Worm (Caenorhabditis elegans) whole organism, mixed stage, embryonic: ENCODE data around the gene C18D11.7.

Experiments used
- M03D4.4 ChIP-seq: sonication (generic microtip); optimal IDR thresholded peaks from 2 replicates; lab custom pipeline; 2017; ENCODE audit warnings: mild to moderate bottlenecking, missing genetic modification characterization, missing compliant biosample characterization
- bed-3 ChIP-seq: fragments of 200-800 bp; sonication (Bioruptor generic); optimal IDR thresholded peaks from 3 replicates; lab custom pipeline; 2018; ENCODE audit warnings: mild to moderate bottlenecking, missing genetic modification characterization, moderate library complexity, missing compliant biosample characterization
- blmp-1 ChIP-seq: fragments of 150-350 bp; optimal IDR thresholded peaks from 2 replicates; lab custom pipeline; 2014; ENCODE audit warnings: missing biosample characterization, missing genetic modification characterization
- ceh-39 ChIP-seq: fragments of 150-350 bp; optimal IDR thresholded peaks from 2 replicates; lab custom pipeline; 2014; ENCODE audit warnings: missing biosample characterization, missing genetic modification characterization
- ceh-43 ChIP-seq: fragments of 200-800 bp; sonication (Bioruptor generic); optimal IDR thresholded peaks from 2 replicates; lab custom pipeline; 2018; ENCODE audit warnings: mild to moderate bottlenecking, missing genetic modification characterization, moderate library complexity, missing compliant biosample characterization
- ceh-83 ChIP-seq: fragments of 200-800 bp; sonication (Bioruptor generic); optimal IDR thresholded peaks from 2 replicates; lab custom pipeline; 2018; ENCODE audit warnings: mild to moderate bottlenecking, missing genetic modification characterization, missing compliant biosample characterization
- ces-1 ChIP-seq: fragments of 150-350 bp; optimal IDR thresholded peaks from 2 replicates; lab custom pipeline; 2014; ENCODE audit warnings: missing biosample characterization, missing genetic modification reagents, missing genetic modification characterization
- cnd-1 ChIP-seq: fragments of 200-800 bp; sonication (Bioruptor generic); optimal IDR thresholded peaks from 2 replicates; lab custom pipeline; 2018; ENCODE audit warnings: mild to moderate bottlenecking, missing genetic modification characterization, missing compliant biosample characterization
- drap-1 ChIP-seq: fragments of 200-800 bp; sonication (Bioruptor generic); optimal IDR thresholded peaks from 3 replicates; lab custom pipeline; 2018; ENCODE audit warnings: mild to moderate bottlenecking, missing genetic modification characterization, missing compliant biosample characterization
- elt-1 ChIP-seq: sonication (generic microtip); optimal IDR thresholded peaks from 2 replicates; lab custom pipeline; 2017; ENCODE audit warnings: missing genetic modification characterization, mild to moderate bottlenecking, missing compliant biosample characterization, antibody characterized with exemption, moderate library complexity, borderline replicate concordance; ENCODE audit not compliant: insufficient read depth
- elt-3 ChIP-seq: fragments of 150-350 bp; optimal IDR thresholded peaks from 2 replicates; lab custom pipeline; 2014; ENCODE audit warnings: missing biosample characterization, missing genetic modification characterization
- flh-1 ChIP-seq: fragments of 200-800 bp; sonication (Bioruptor generic); optimal IDR thresholded peaks from 2 replicates; lab custom pipeline; 2018; ENCODE audit warnings: mild to moderate bottlenecking, missing genetic modification characterization, moderate library complexity, missing compliant biosample characterization
- ham-2 ChIP-seq: fragments of 200-800 bp; sonication (Bioruptor generic); optimal IDR thresholded peaks from 2 replicates; lab custom pipeline; 2018; ENCODE audit warnings: mild to moderate bottlenecking, missing genetic modification characterization, missing compliant biosample characterization
- hlh-1 ChIP-seq: fragments of 150-350 bp; optimal IDR thresholded peaks from 2 replicates; lab custom pipeline; 2014; ENCODE audit warnings: missing biosample characterization, missing genetic modification reagents, missing genetic modification characterization
- lin-13 ChIP-seq: fragments of 150-350 bp; optimal IDR thresholded peaks from 2 replicates; lab custom pipeline; 2014; ENCODE audit warnings: missing biosample characterization, missing genetic modification characterization
- lin-32 ChIP-seq: fragments of 200-800 bp; sonication (Bioruptor generic); optimal IDR thresholded peaks from 2 replicates; lab custom pipeline; 2018; ENCODE audit warnings: mild to moderate bottlenecking, missing genetic modification characterization, missing compliant biosample characterization
- lsy-2 ChIP-seq: fragments of 150-350 bp; optimal IDR thresholded peaks from 2 replicates; lab custom pipeline; 2014; ENCODE audit warnings: missing biosample characterization, missing genetic modification characterization
- mab-5 ChIP-seq: fragments of 150-350 bp; optimal IDR thresholded peaks from 2 replicates; lab custom pipeline; 2014; ENCODE audit warnings: missing biosample characterization, missing genetic modification characterization
- mls-2 ChIP-seq: sonication (generic microtip); optimal IDR thresholded peaks from 2 replicates; lab custom pipeline; 2016; ENCODE audit warnings: mild to moderate bottlenecking, missing genetic modification characterization, moderate library complexity, missing compliant biosample characterization
- nhr-2 ChIP-seq: fragments of 150-350 bp; optimal IDR thresholded peaks from 2 replicates; lab custom pipeline; 2014; ENCODE audit warnings: missing biosample characterization, missing genetic modification characterization
- nhr-237 ChIP-seq: fragments of 150-350 bp; optimal IDR thresholded peaks from 2 replicates; lab custom pipeline; 2014; ENCODE audit warnings: missing biosample characterization, missing genetic modification characterization
- nhr-28 ChIP-seq: fragments of 150-350 bp; optimal IDR thresholded peaks from 2 replicates; lab custom pipeline; 2014; ENCODE audit warnings: missing biosample characterization, missing genetic modification characterization
- nhr-76 ChIP-seq: sonication (generic microtip); optimal IDR thresholded peaks from 2 replicates; lab custom pipeline; 2017; ENCODE audit warnings: missing biosample characterization, missing genetic modification characterization
- pha-4 ChIP-seq: fragments of 150-350 bp; optimal IDR thresholded peaks from 2 replicates; lab custom pipeline; 2018; ENCODE audit warnings: missing biosample characterization, missing genetic modification reagents, missing genetic modification characterization
- sem-2 ChIP-seq: fragments of 200-800 bp; sonication (Bioruptor generic); optimal IDR thresholded peaks from 2 replicates; lab custom pipeline; 2018; ENCODE audit warnings: mild to moderate bottlenecking, missing genetic modification characterization, missing compliant biosample characterization
- sptf-1 ChIP-seq: sonication (generic microtip); optimal IDR thresholded peaks from 2 replicates; lab custom pipeline; 2017; ENCODE audit warnings: mild to moderate bottlenecking, missing genetic modification characterization, moderate library complexity, missing compliant biosample characterization
- tbx-8 ChIP-seq: fragments of 200-800 bp; sonication (Bioruptor generic); optimal IDR thresholded peaks from 2 replicates; lab custom pipeline; 2018; ENCODE audit warnings: mild to moderate bottlenecking, missing genetic modification characterization, moderate library complexity, missing compliant biosample characterization
- unc-120 ChIP-seq: sonication (generic microtip); optimal IDR thresholded peaks from 2 replicates; lab custom pipeline; 2017; ENCODE audit warnings: missing genetic modification characterization, missing compliant biosample characterization; ENCODE audit not compliant: poor library complexity, severe bottlenecking
- unc-39 ChIP-seq: fragments of 150-350 bp; optimal IDR thresholded peaks from 2 replicates; lab custom pipeline; 2014; ENCODE audit warnings: missing biosample characterization, missing genetic modification characterization
- unc-62 ChIP-seq: fragments of 150-350 bp; optimal IDR thresholded peaks from 2 replicates; lab custom pipeline; 2014; ENCODE audit warnings: missing biosample characterization, missing genetic modification reagents, missing genetic modification characterization

Gene C18D11.7

ce11 chrIII:11806695-11807094 is at the start of gene C18D11.7:
Gene C18D11.7 (minus strand): TSS chrIII:11806795.
- TF ChIP-seq nhr-2 (tag; lab: Kevin White, UChicago) (no peak), flh-1 (GFP tag; lab: Kevin White, UChicago) (no peak), nhr-76 (tag; lab: Kevin White, UChicago) (no peak), pha-4 (tag; lab: Kevin White, UChicago) (no peak), lin-32 (no peak), ceh-43 (GFP tag; lab: Kevin White, UChicago) (no peak), sptf-1 (tag; lab: Kevin White, UChicago) (no peak), mab-5 (no peak), unc-39 (no peak), bed-3 (GFP tag; lab: Kevin White, UChicago) (no peak), blmp-1 (tag; lab: Kevin White, UChicago) (no peak), hlh-1 (tag; lab: Kevin White, UChicago) (no peak), elt-3 (tag; lab: Kevin White, UChicago) (no peak), ham-2 (GFP tag; lab: Kevin White, UChicago) (no peak), nhr-28 (tag; lab: Kevin White, UChicago) (no peak), sem-2 (no peak), nhr-237 (tag; lab: Kevin White, UChicago) (no peak), mls-2 (tag; lab: Kevin White, UChicago) (no peak), ces-1 (no peak)

ce11 chrIII:11853533-11853932 is 46.9 kb upstream of the C18D11.7 start:
- no peak for TF ChIP-seq mls-2 (tag; lab: Kevin White, UChicago)
- TF ChIP-seq ceh-83 (GFP tag; lab: Kevin White, UChicago): no peak
- TF ChIP-seq cnd-1: no peak
- TF ChIP-seq elt-1 (tag; lab: Kevin White, UChicago): no peak
- TF ChIP-seq hlh-1 (tag; lab: Kevin White, UChicago): no peak
- TF ChIP-seq lin-13: no peak
- TF ChIP-seq unc-62 (GFP tag; lab: Kevin White, UChicago): no peak
- no peak for TF ChIP-seq sem-2
- TF ChIP-seq drap-1: no peak
- no peak for TF ChIP-seq bed-3 (GFP tag; lab: Kevin White, UChicago)
- no peak for TF ChIP-seq flh-1 (GFP tag; lab: Kevin White, UChicago)
- no peak for TF ChIP-seq pha-4 (tag; lab: Kevin White, UChicago)
- TF ChIP-seq mab-5: no peak

- TF ChIP-seq nhr-28 (tag; lab: Kevin White, UChicago): no peak
- TF ChIP-seq bed-3 (GFP tag; lab: Kevin White, UChicago): no peak
- TF ChIP-seq, all 35 proteins: peak for 0
Measured at ce11 chrIII:11849590-11849989, 43.0 kb upstream of the C18D11.7 start.

ce11 chrIII:11848317-11848716 is 41.7 kb upstream of the C18D11.7 start:
- TF ChIP-seq hlh-1 (tag; lab: Kevin White, UChicago): no peak
- TF ChIP-seq sptf-1 (tag; lab: Kevin White, UChicago): no peak
- TF ChIP-seq M03D4.4 (tag; lab: Kevin White, UChicago): peak; percentile 17
- no peak for TF ChIP-seq unc-120 (tag; lab: Kevin White, UChicago)
- TF ChIP-seq cnd-1: peak; percentile 39
- TF ChIP-seq elt-1 (tag; lab: Kevin White, UChicago): no peak
- TF ChIP-seq tbx-8: peak; percentile 8

ce11 chrIII:11847658-11848202 is 41.1 kb upstream of the C18D11.7 start, which contains the start of gene mif-1:
Gene mif-1 (plus strand): TSS chrIII:11848152.
- TF ChIP-seq lsy-2 (tag; lab: Kevin White, UChicago) (peak; percentile 96), unc-39 (no peak)

- TF ChIP-seq ceh-39 (tag; lab: Kevin White, UChicago): no peak
- peak; percentile 26 for TF ChIP-seq ces-1
Measured at ce11 chrIII:11847014-11847413, 40.4 kb upstream of the C18D11.7 start.
